Worm (Caenorhabditis elegans) whole organism, mixed stage, embryonic: Measurements from ENCODE around the gene hrg-3.

Experiments
- M03D4.4 ChIP-seq: sonication (generic microtip); optimal IDR thresholded peaks from 2 replicates; lab custom pipeline; 2017; ENCODE audit warnings: mild to moderate bottlenecking, missing genetic modification characterization, missing compliant biosample characterization
- bed-3 ChIP-seq: fragments of 200-800 bp; sonication (Bioruptor generic); optimal IDR thresholded peaks from 3 replicates; lab custom pipeline; 2018; ENCODE audit warnings: mild to moderate bottlenecking, missing genetic modification characterization, moderate library complexity, missing compliant biosample characterization
- blmp-1 ChIP-seq: fragments of 150-350 bp; optimal IDR thresholded peaks from 2 replicates; lab custom pipeline; 2014; ENCODE audit warnings: missing biosample characterization, missing genetic modification characterization
- ceh-39 ChIP-seq: fragments of 150-350 bp; optimal IDR thresholded peaks from 2 replicates; lab custom pipeline; 2014; ENCODE audit warnings: missing biosample characterization, missing genetic modification characterization
- ceh-83 ChIP-seq: fragments of 200-800 bp; sonication (Bioruptor generic); optimal IDR thresholded peaks from 2 replicates; lab custom pipeline; 2018; ENCODE audit warnings: mild to moderate bottlenecking, missing genetic modification characterization, missing compliant biosample characterization
- cnd-1 ChIP-seq: fragments of 200-800 bp; sonication (Bioruptor generic); optimal IDR thresholded peaks from 2 replicates; lab custom pipeline; 2018; ENCODE audit warnings: mild to moderate bottlenecking, missing genetic modification characterization, missing compliant biosample characterization
- drap-1 ChIP-seq: fragments of 200-800 bp; sonication (Bioruptor generic); optimal IDR thresholded peaks from 3 replicates; lab custom pipeline; 2018; ENCODE audit warnings: mild to moderate bottlenecking, missing genetic modification characterization, missing compliant biosample characterization
- elt-1 ChIP-seq: sonication (generic microtip); optimal IDR thresholded peaks from 2 replicates; lab custom pipeline; 2017; ENCODE audit warnings: missing genetic modification characterization, mild to moderate bottlenecking, missing compliant biosample characterization, antibody characterized with exemption, moderate library complexity, borderline replicate concordance; ENCODE audit not compliant: insufficient read depth
- ham-2 ChIP-seq: fragments of 200-800 bp; sonication (Bioruptor generic); optimal IDR thresholded peaks from 2 replicates; lab custom pipeline; 2018; ENCODE audit warnings: mild to moderate bottlenecking, missing genetic modification characterization, missing compliant biosample characterization
- hlh-1 ChIP-seq: fragments of 150-350 bp; optimal IDR thresholded peaks from 2 replicates; lab custom pipeline; 2014; ENCODE audit warnings: missing biosample characterization, missing genetic modification reagents, missing genetic modification characterization
- lin-13 ChIP-seq: fragments of 150-350 bp; optimal IDR thresholded peaks from 2 replicates; lab custom pipeline; 2014; ENCODE audit warnings: missing biosample characterization, missing genetic modification characterization
- lin-32 ChIP-seq: fragments of 200-800 bp; sonication (Bioruptor generic); optimal IDR thresholded peaks from 2 replicates; lab custom pipeline; 2018; ENCODE audit warnings: mild to moderate bottlenecking, missing genetic modification characterization, missing compliant biosample characterization
- lsy-2 ChIP-seq: fragments of 150-350 bp; optimal IDR thresholded peaks from 2 replicates; lab custom pipeline; 2014; ENCODE audit warnings: missing biosample characterization, missing genetic modification characterization
- mab-5 ChIP-seq: fragments of 150-350 bp; optimal IDR thresholded peaks from 2 replicates; lab custom pipeline; 2014; ENCODE audit warnings: missing biosample characterization, missing genetic modification characterization
- mep-1 ChIP-seq: fragments of 150-350 bp; optimal IDR thresholded peaks from 2 replicates; lab custom pipeline; 2017; ENCODE audit warnings: missing biosample characterization, missing genetic modification reagents, missing genetic modification characterization, inconsistent platforms
- mls-2 ChIP-seq: sonication (generic microtip); optimal IDR thresholded peaks from 2 replicates; lab custom pipeline; 2016; ENCODE audit warnings: mild to moderate bottlenecking, missing genetic modification characterization, moderate library complexity, missing compliant biosample characterization
- nhr-12 ChIP-seq: fragments of 150-350 bp; optimal IDR thresholded peaks from 2 replicates; lab custom pipeline; 2014; ENCODE audit warnings: missing biosample characterization, missing genetic modification characterization
- nhr-2 ChIP-seq: fragments of 150-350 bp; optimal IDR thresholded peaks from 2 replicates; lab custom pipeline; 2014; ENCODE audit warnings: missing biosample characterization, missing genetic modification characterization
- nhr-237 ChIP-seq: fragments of 150-350 bp; optimal IDR thresholded peaks from 2 replicates; lab custom pipeline; 2014; ENCODE audit warnings: missing biosample characterization, missing genetic modification characterization
- nhr-28 ChIP-seq: fragments of 150-350 bp; optimal IDR thresholded peaks from 2 replicates; lab custom pipeline; 2014; ENCODE audit warnings: missing biosample characterization, missing genetic modification characterization
- nhr-76 ChIP-seq: sonication (generic microtip); optimal IDR thresholded peaks from 2 replicates; lab custom pipeline; 2017; ENCODE audit warnings: missing biosample characterization, missing genetic modification characterization
- pha-4 ChIP-seq: fragments of 150-350 bp; optimal IDR thresholded peaks from 2 replicates; lab custom pipeline; 2018; ENCODE audit warnings: missing biosample characterization, missing genetic modification reagents, missing genetic modification characterization
- sptf-1 ChIP-seq: sonication (generic microtip); optimal IDR thresholded peaks from 2 replicates; lab custom pipeline; 2017; ENCODE audit warnings: mild to moderate bottlenecking, missing genetic modification characterization, moderate library complexity, missing compliant biosample characterization
- tbx-8 ChIP-seq: fragments of 200-800 bp; sonication (Bioruptor generic); optimal IDR thresholded peaks from 2 replicates; lab custom pipeline; 2018; ENCODE audit warnings: mild to moderate bottlenecking, missing genetic modification characterization, moderate library complexity, missing compliant biosample characterization
- unc-120 ChIP-seq: sonication (generic microtip); optimal IDR thresholded peaks from 2 replicates; lab custom pipeline; 2017; ENCODE audit warnings: missing genetic modification characterization, missing compliant biosample characterization; ENCODE audit not compliant: poor library complexity, severe bottlenecking
- unc-39 ChIP-seq: fragments of 150-350 bp; optimal IDR thresholded peaks from 2 replicates; lab custom pipeline; 2014; ENCODE audit warnings: missing biosample characterization, missing genetic modification characterization
- unc-62 ChIP-seq: fragments of 150-350 bp; optimal IDR thresholded peaks from 2 replicates; lab custom pipeline; 2014; ENCODE audit warnings: missing biosample characterization, missing genetic modification reagents, missing genetic modification characterization
- zip-8 ChIP-seq: fragments of 150-350 bp; optimal IDR thresholded peaks from 2 replicates; lab custom pipeline; 2014; ENCODE audit warnings: missing biosample characterization, missing genetic modification characterization
- ztf-11 ChIP-seq: fragments of 150-350 bp; optimal IDR thresholded peaks from 2 replicates; lab custom pipeline; 2014; ENCODE audit warnings: missing biosample characterization, missing genetic modification characterization

hrg-3 gene

ce11 chrV:9779418-9779817 is 23.1 kb downstream of the hrg-3 start, which contains the start of gene F46B6.4:
TSS of gene F46B6.4 (minus strand) at chrV:9779518.
- TF ChIP-seq unc-62 (GFP tag; lab: Kevin White, UChicago) (no peak), lin-32 (GFP tag; lab: Kevin White, UChicago) (no peak), drap-1 (GFP tag; lab: Kevin White, UChicago) (no peak), zip-8 (no peak), nhr-12 (no peak), tbx-8 (no peak), M03D4.4 (tag; lab: Kevin White, UChicago) (no peak), cnd-1 (tag; lab: Kevin White, UChicago) (no peak), nhr-2 (tag; lab: Kevin White, UChicago) (no peak)

- TF ChIP-seq cnd-1 (tag; lab: Kevin White, UChicago) (no peak), unc-39 (no peak), blmp-1 (tag; lab: Kevin White, UChicago) (no peak), nhr-237 (no peak), ham-2 (GFP tag; lab: Kevin White, UChicago) (no peak), ceh-39 (tag; lab: Kevin White, UChicago) (no peak), tbx-8 (no peak), pha-4 (no peak), M03D4.4 (tag; lab: Kevin White, UChicago) (no peak), lsy-2 (tag; lab: Kevin White, UChicago) (no peak), zip-8 (no peak), bed-3 (GFP tag; lab: Kevin White, UChicago) (no peak), ztf-11 (tag; lab: Kevin White, UChicago) (no peak), mab-5 (no peak)
Measured at ce11 chrV:9782045-9782444, 25.8 kb downstream of the hrg-3 start.

- no peak for TF ChIP-seq nhr-76 (tag; lab: Kevin White, UChicago)
- TF ChIP-seq, all 35 proteins: peak for 0
Measured at ce11 chrV:9782969-9783368, 26.7 kb downstream of the hrg-3 start, which contains the start of gene F46B6.5. TSS of gene F46B6.5 (minus strand) at chrV:9783069.

ce11 chrV:9784215-9784614 is 27.9 kb downstream of the hrg-3 start:
- no peak for TF ChIP-seq blmp-1 (tag; lab: Kevin White, UChicago)
- no peak for TF ChIP-seq elt-1
- TF ChIP-seq unc-120, result no peak
- TF ChIP-seq mls-2 (tag; lab: Kevin White, UChicago), result no peak
- TF ChIP-seq zip-8, result no peak
- no peak for TF ChIP-seq mab-5

- TF ChIP-seq unc-120 (no peak), tbx-8 (no peak), mep-1 (no peak)
Measured at ce11 chrV:9786721-9787131, 30.5 kb downstream of the hrg-3 start, which contains the start of gene F46B6.6. TSS of gene F46B6.6 (minus strand) at chrV:9786868.

ce11 chrV:9789657-9790261 is 33.5 kb downstream of the hrg-3 start, which contains the start of gene ztf-7:
TSS of gene ztf-7 (minus strand) at chrV:9789707.
- TF ChIP-seq cnd-1 (tag; lab: Kevin White, UChicago) (no peak), ceh-83 (no peak), unc-39 (no peak), mls-2 (tag; lab: Kevin White, UChicago) (no peak), pha-4 (peak; percentile 84), hlh-1 (tag; lab: Kevin White, UChicago) (peak; percentile 72), mep-1 (peak; percentile 92), lin-32 (GFP tag; lab: Kevin White, UChicago) (peak; percentile 4), blmp-1 (tag; lab: Kevin White, UChicago) (no peak), unc-62 (GFP tag; lab: Kevin White, UChicago) (peak; percentile 67), nhr-237 (peak; percentile 42), drap-1 (GFP tag; lab: Kevin White, UChicago) (no peak), ham-2 (GFP tag; lab: Kevin White, UChicago) (no peak), nhr-28 (tag; lab: Kevin White, UChicago) (no peak), sptf-1 (tag; lab: Kevin White, UChicago) (peak; percentile 68), lin-13 (peak; percentile 84)
